Worm (Caenorhabditis elegans) whole organism, L4 larva: ENCODE data around the gene C06E2.5.

Source experiments
- ceh-28 ChIP-seq: fragments of 150-350 bp; optimal IDR thresholded peaks from 2 replicates; lab custom pipeline; 2014; ENCODE audit warnings: missing biosample characterization, missing genetic modification reagents, missing genetic modification characterization
- nhr-237 ChIP-seq: sonication (generic microtip); optimal IDR thresholded peaks from 2 replicates; lab custom pipeline; 2017; ENCODE audit warnings: missing biosample characterization, missing genetic modification characterization

DNA sequence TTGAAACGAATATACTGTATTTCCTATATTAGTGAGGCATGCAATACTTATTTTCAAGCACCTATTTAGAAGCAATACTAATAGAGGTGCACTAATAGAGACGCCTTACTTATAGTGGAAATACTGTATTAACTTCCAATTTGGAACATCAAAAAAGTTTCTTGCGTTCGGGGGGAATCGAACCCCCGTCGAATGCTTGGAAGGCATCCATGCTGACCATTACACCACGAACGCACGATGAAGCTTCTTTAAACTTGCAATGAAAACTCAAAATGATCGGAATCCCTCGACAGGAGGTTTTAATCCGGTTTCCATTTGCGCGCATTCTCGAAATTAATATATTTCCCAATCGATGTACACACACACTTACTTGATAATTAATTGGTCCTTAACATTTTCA lies 19.6 kb downstream of the C06E2.5 start:
- TF ChIP-seq nhr-237 (no peak), ceh-28 (no peak)
